Worm (Caenorhabditis elegans): ENCODE data around the gene pqn-84.
A peak's percentile ranks its signal among the peaks of the same experiment; 100 is the strongest.

Gene pqn-84

ce11 chrIII:11731491-11731890, 31.4 kb downstream of the pqn-84 start:
- TF ChIP-seq fkh-6 (tag; optimal IDR thresholded peaks at IDR 0.05) (no peak), nfya-1 (tag; optimal IDR thresholded peaks at IDR 0.05) (no peak), unc-55 (GFP tag; optimal IDR thresholded peaks at IDR 0.05) (no peak), sox-2 (GFP tag; IDR thresholded peaks at IDR 0.05) (no peak), ahr-1 (tag; optimal IDR thresholded peaks at IDR 0.05) (no peak), che-1 (tag; optimal IDR thresholded peaks at IDR 0.05) (no peak), ceh-48 (tag; optimal IDR thresholded peaks at IDR 0.05) (no peak), hlh-8 (tag; optimal IDR thresholded peaks at IDR 0.05) (no peak)

- TF ChIP-seq syd-9 (tag; optimal IDR thresholded peaks at IDR 0.05) (no peak), hlh-15 (tag; optimal IDR thresholded peaks at IDR 0.05) (no peak), hlh-13 (GFP tag; optimal IDR thresholded peaks at IDR 0.05) (no peak), pha-4 (tag; optimal IDR thresholded peaks at IDR 0.05) (no peak), ztf-16 (tag; optimal IDR thresholded peaks at IDR 0.05) (no peak), fkh-10 (GFP tag; optimal IDR thresholded peaks at IDR 0.05) (no peak)
Observed at ce11 chrIII:11732056-11732455, 32.0 kb downstream of the pqn-84 start, which contains the start of gene Y41C4A.21. TSS of gene Y41C4A.21 (plus strand) at chrIII:11732356.

ce11 chrIII:11732943-11733342, 32.9 kb downstream of the pqn-84 start:
- TF ChIP-seq ceh-6 (GFP tag; optimal IDR thresholded peaks at IDR 0.05) (no peak), ceh-48 (tag; optimal IDR thresholded peaks at IDR 0.05) (peak; percentile 39)

ce11 chrIII:11737527-11737926, 37.5 kb downstream of the pqn-84 start, which contains the start of gene sup-1:
TSS of gene sup-1 (minus strand) at chrIII:11737627.
- TF ChIP-seq ceh-9 (tag; optimal IDR thresholded peaks at IDR 0.05): no peak
- no peak for TF ChIP-seq nhr-232 (tag; optimal IDR thresholded peaks at IDR 0.05)
- TF ChIP-seq eyg-1 (tag; optimal IDR thresholded peaks at IDR 0.05): no peak
- no peak for TF ChIP-seq tbx-7 (tag; optimal IDR thresholded peaks at IDR 0.05)
- TF ChIP-seq che-1 (tag; optimal IDR thresholded peaks at IDR 0.05): no peak

ce11 chrIII:11738482-11738881, 38.4 kb downstream of the pqn-84 start:
- TF ChIP-seq ceh-6 (GFP tag; optimal IDR thresholded peaks at IDR 0.05) (no peak), ceh-18 (tag; optimal IDR thresholded peaks at IDR 0.05) (peak; percentile 24), nfya-1 (tag; optimal IDR thresholded peaks at IDR 0.05) (peak; percentile 11)

ce11 chrIII:11740868-11741267, 40.8 kb downstream of the pqn-84 start:
- TF ChIP-seq hlh-13 (GFP tag; optimal IDR thresholded peaks at IDR 0.05): no peak
- no peak for TF ChIP-seq hlh-15 (tag; optimal IDR thresholded peaks at IDR 0.05)
- no peak for TF ChIP-seq Y22D7AL.16 (tag; optimal IDR thresholded peaks at IDR 0.05)
- TF ChIP-seq pax-1 (tag; optimal IDR thresholded peaks at IDR 0.05): no peak
- TF ChIP-seq eyg-1 (tag; optimal IDR thresholded peaks at IDR 0.05): no peak
- no peak for TF ChIP-seq fax-1 (tag; optimal IDR thresholded peaks at IDR 0.05)
- TF ChIP-seq T23F11.4 (GFP tag; optimal IDR thresholded peaks at IDR 0.05): no peak

ce11 chrIII:11742191-11742590, 42.1 kb downstream of the pqn-84 start:
- TF ChIP-seq ttx-3 (tag; optimal IDR thresholded peaks at IDR 0.05): no peak

ce11 chrIII:11746718-11747117, 46.7 kb downstream of the pqn-84 start, which contains the start of gene mrt-2:
TSS of gene mrt-2 (plus strand) at chrIII:11746766.
- TF ChIP-seq sox-4 (tag; optimal IDR thresholded peaks at IDR 0.05) (no peak), ceh-34 (tag; optimal IDR thresholded peaks at IDR 0.05) (peak; percentile 36), pat-9 (tag; optimal IDR thresholded peaks at IDR 0.05) (no peak), ceh-48 (tag; optimal IDR thresholded peaks at IDR 0.05) (no peak), K02D7.2 (tag; optimal IDR thresholded peaks at IDR 0.05) (no peak), ceh-24 (tag; optimal IDR thresholded peaks at IDR 0.05) (no peak), sox-2 (GFP tag; IDR thresholded peaks at IDR 0.05) (no peak), che-1 (tag; optimal IDR thresholded peaks at IDR 0.05) (no peak), dmd-4 (tag; optimal IDR thresholded peaks at IDR 0.05; ENCODE audit: borderline replicate concordance) (no peak), odd-2 (tag; optimal IDR thresholded peaks at IDR 0.05) (no peak), npax-4 (tag; optimal IDR thresholded peaks at IDR 0.05) (no peak), rnt-1 (tag; optimal IDR thresholded peaks at IDR 0.05) (peak; percentile 66), madf-2 (tag; optimal IDR thresholded peaks at IDR 0.05) (no peak), ceh-2 (tag; optimal IDR thresholded peaks at IDR 0.05) (peak; percentile 92), nhr-11 (tag; optimal IDR thresholded peaks at IDR 0.05) (no peak), pag-3 (tag; optimal IDR thresholded peaks at IDR 0.05; ENCODE audit: borderline replicate concordance) (no peak), T23F11.4 (GFP tag; optimal IDR thresholded peaks at IDR 0.05) (no peak), tbx-2 (tag; optimal IDR thresholded peaks at IDR 0.05) (peak; percentile 90), ttx-3 (tag; optimal IDR thresholded peaks at IDR 0.05) (no peak), fkh-10 (GFP tag; optimal IDR thresholded peaks at IDR 0.05) (no peak)

Data from whole organism, late embryonic.